Worm (Caenorhabditis elegans): Measurements from ENCODE around the gene twk-17.

DNA sequence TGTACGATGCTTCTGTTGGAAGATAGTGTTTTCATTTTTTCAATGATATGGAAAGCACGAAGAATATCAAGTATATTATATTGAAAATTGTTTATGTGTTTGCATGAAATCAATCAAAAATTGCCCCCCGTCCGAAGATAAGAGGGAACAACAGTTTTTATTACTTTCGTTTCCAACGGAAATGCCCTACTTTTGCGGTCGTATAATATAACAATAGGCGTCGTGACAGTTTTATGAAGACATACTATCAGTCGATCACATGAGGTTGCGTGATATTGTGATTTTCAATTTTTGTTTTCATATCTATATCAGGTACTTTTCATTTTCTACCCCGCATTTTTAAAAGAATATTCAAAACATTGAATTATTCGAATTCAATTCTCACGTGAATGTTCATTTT, 11.9 kb downstream of the twk-17 start:
- TF ChIP-seq ets-7 (tag; optimal IDR thresholded peaks at IDR 0.05) (no peak), ama-1 (optimal IDR thresholded peaks at IDR 0.05) (no peak), B0310.2 (tag; optimal IDR thresholded peaks at IDR 0.05) (no peak), flt-1 (GFP tag; IDR thresholded peaks at IDR 0.05) (no peak), aly-1 (tag; optimal IDR thresholded peaks at IDR 0.05) (no peak), tra-4 (tag; optimal IDR thresholded peaks at IDR 0.05) (no peak), pes-1 (GFP tag; IDR thresholded peaks at IDR 0.05) (no peak)
